Worm (Caenorhabditis elegans): ENCODE measurements around the gene fipr-17.

The fipr-17 gene

DNA sequence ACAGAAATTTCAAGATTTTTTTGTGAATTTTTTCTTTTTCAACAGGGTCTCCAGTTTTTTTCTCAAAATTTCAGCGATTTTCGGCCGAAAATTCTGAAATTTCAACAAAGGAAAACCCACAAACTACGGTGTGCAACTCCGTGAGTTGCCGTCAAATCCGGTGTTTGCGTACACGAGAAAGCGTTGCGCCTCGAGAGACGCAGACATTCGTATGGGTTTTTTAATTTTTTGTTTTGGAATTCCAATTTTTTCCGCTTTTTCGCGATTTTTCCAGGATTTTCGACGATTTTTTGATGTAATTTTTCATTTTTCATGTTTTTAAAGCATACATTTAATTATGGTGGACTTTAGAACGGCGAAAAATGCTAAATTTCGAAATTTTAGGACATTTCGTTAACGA, 28.7 kb upstream of the fipr-17 start (continued):
- TF ChIP-seq hlh-4 (tag; optimal IDR thresholded peaks at IDR 0.05) (no peak), zag-1 (tag; optimal IDR thresholded peaks at IDR 0.05) (no peak), snpc-4 (tag; optimal IDR thresholded peaks at IDR 0.05) (peak; percentile 69), unc-62 (GFP tag; optimal IDR thresholded peaks at IDR 0.05) (no peak), unc-86 (tag; optimal IDR thresholded peaks at IDR 0.05) (peak; percentile 80), Y116A8C.19 (tag; optimal IDR thresholded peaks at IDR 0.05; ENCODE audit: borderline replicate concordance) (no peak), nhr-84 (tag; optimal IDR thresholded peaks at IDR 0.05) (no peak), nhr-11 (tag; optimal IDR thresholded peaks at IDR 0.05) (no peak), pax-3 (tag; optimal IDR thresholded peaks at IDR 0.05) (peak; percentile 38), xbp-1 (tag; optimal IDR thresholded peaks at IDR 0.05) (peak; percentile 77), nhr-237 (tag; optimal IDR thresholded peaks at IDR 0.05) (no peak), lin-15B (tag; optimal IDR thresholded peaks at IDR 0.05) (peak; percentile 44), lin-35 (GFP tag; optimal IDR thresholded peaks at IDR 0.05) (peak; percentile 67 to 87), nhr-12 (tag; optimal IDR thresholded peaks at IDR 0.05) (no peak), hlh-17 (GFP tag; optimal IDR thresholded peaks at IDR 0.05; ENCODE audit: borderline replicate concordance) (no peak), ztf-11 (tag; optimal IDR thresholded peaks at IDR 0.05) (peak in 1 of 2 experiments; percentile 7), ceh-88 (GFP tag; IDR thresholded peaks at IDR 0.05) (no peak), egl-27 (tag; optimal IDR thresholded peaks at IDR 0.05) (no peak), lsy-2 (tag; optimal IDR thresholded peaks at IDR 0.05) (peak; percentile 97 to 99), mab-9 (GFP tag; IDR thresholded peaks at IDR 0.05) (no peak), ama-1 (optimal IDR thresholded peaks at IDR 0.05) (no peak), irx-1 (tag; optimal IDR thresholded peaks at IDR 0.05) (peak; percentile 66), sup-37 (GFP tag; optimal IDR thresholded peaks at IDR 0.05) (peak; percentile 36), dsc-1 (tag; optimal IDR thresholded peaks at IDR 0.05) (peak; percentile 57), swsn-7 (tag; optimal IDR thresholded peaks at IDR 0.05) (peak; percentile 81), blmp-1 (tag; optimal IDR thresholded peaks at IDR 0.05) (peak; percentile 36), nhr-20 (tag; optimal IDR thresholded peaks at IDR 0.05) (peak; percentile 75), fkh-10 (GFP tag; optimal IDR thresholded peaks at IDR 0.05) (peak; percentile 41), C34B4.2 (tag; optimal IDR thresholded peaks at IDR 0.05) (no peak), fos-1 (tag; optimal IDR thresholded peaks at IDR 0.05) (peak; percentile 50), zip-4 (GFP tag; optimal IDR thresholded peaks at IDR 0.05) (peak; percentile 27), mef-2 (tag; optimal IDR thresholded peaks at IDR 0.05) (no peak), ces-1 (GFP tag; optimal IDR thresholded peaks at IDR 0.05) (no peak), ceh-8 (GFP tag; optimal IDR thresholded peaks at IDR 0.05) (peak; percentile 53), ztf-4 (tag; optimal IDR thresholded peaks at IDR 0.05) (peak; percentile 1), nhr-28 (tag; optimal IDR thresholded peaks at IDR 0.05) (no peak), ceh-82 (tag; optimal IDR thresholded peaks at IDR 0.05) (peak; percentile 80 to 88 (median 82)), mep-1 (tag; optimal IDR thresholded peaks at IDR 0.05) (peak; percentile 83), grh-1 (GFP tag; IDR thresholded peaks at IDR 0.05) (peak; percentile 60), unc-98 (GFP tag; IDR thresholded peaks at IDR 0.05) (no peak; the same call in 1 of the 2 replicates), egl-13 (tag; optimal IDR thresholded peaks at IDR 0.05) (no peak), lir-3 (tag; optimal IDR thresholded peaks at IDR 0.05; ENCODE audit: poor library complexity) (no peak), nhr-71 (tag; optimal IDR thresholded peaks at IDR 0.05) (peak; percentile 83), efl-1 (optimal IDR thresholded peaks at IDR 0.05) (peak; percentile 86), efl-1 (GFP tag; optimal IDR thresholded peaks at IDR 0.05 in 1 of 2) (peak; percentile 83 to 98), ets-5 (GFP tag; IDR thresholded peaks at IDR 0.05) (no peak), tlp-1 (tag; optimal IDR thresholded peaks at IDR 0.05) (no peak), mdl-1 (tag; optimal IDR thresholded peaks at IDR 0.05) (peak in 1 of 2 experiments; percentile 48), efl-3 (GFP tag; optimal IDR thresholded peaks at IDR 0.05) (no peak), elt-2 (tag; optimal IDR thresholded peaks at IDR 0.05) (peak; percentile 27), aly-2 (tag; optimal IDR thresholded peaks at IDR 0.05) (peak; percentile 55), jun-1 (tag; optimal IDR thresholded peaks at IDR 0.05) (peak; percentile 50), nhr-19 (GFP tag; conservative IDR thresholded peaks at IDR 0.05) (peak; percentile 68), snu-23 (GFP tag; optimal IDR thresholded peaks at IDR 0.05) (peak; percentile 87)

Data from whole organism, L1 larva.